Worm (Caenorhabditis elegans) whole organism, early embryonic: ENCODE measurements around the gene ZC204.12.

Source experiments
- B0310.2 ChIP-seq: sonication (generic microtip); optimal IDR thresholded peaks from 2 replicates; lab custom pipeline; 2016; ENCODE audit warnings: mild to moderate bottlenecking, missing genetic modification characterization, missing compliant biosample characterization
- F13C5.2 ChIP-seq: sonication (generic microtip); optimal IDR thresholded peaks from 2 replicates; lab custom pipeline; 2017; ENCODE audit warnings: mild to moderate bottlenecking, missing genetic modification characterization, inconsistent platforms, missing compliant biosample characterization
- aly-1 ChIP-seq: sonication (generic microtip); optimal IDR thresholded peaks from 2 replicates; lab custom pipeline; 2016; ENCODE audit warnings: missing genetic modification characterization, missing compliant biosample characterization
- ama-1 ChIP-seq: fragments of 150-350 bp; optimal IDR thresholded peaks from 2 replicates; lab custom pipeline; 2014
- ceh-13 ChIP-seq: fragments of 200-800 bp; sonication (Bioruptor generic); optimal IDR thresholded peaks from 2 replicates; lab custom pipeline; 2018; ENCODE audit warnings: mild to moderate bottlenecking, missing genetic modification characterization, missing compliant biosample characterization
- ceh-36 ChIP-seq: sonication (generic microtip); optimal IDR thresholded peaks from 2 replicates; lab custom pipeline; 2016; ENCODE audit warnings: missing genetic modification characterization, inconsistent platforms, missing compliant biosample characterization
- ets-7 ChIP-seq: sonication (generic microtip); optimal IDR thresholded peaks from 2 replicates; lab custom pipeline; 2016; ENCODE audit warnings: missing genotype, missing genetic modification characterization, missing compliant biosample characterization
- flt-1 ChIP-seq: fragments of 200-800 bp; sonication (Bioruptor generic); IDR thresholded peaks from 2 replicates; pipeline ENCODE4 v1.3.6; 2022; ENCODE audit warnings: missing genetic modification characterization, missing compliant biosample characterization
- hmbx-1 ChIP-seq: sonication (generic microtip); optimal IDR thresholded peaks from 2 replicates; lab custom pipeline; 2016; ENCODE audit warnings: mild to moderate bottlenecking, missing genetic modification characterization, missing compliant biosample characterization
- hmg-4 ChIP-seq: fragments of 200-800 bp; sonication (Bioruptor generic); optimal IDR thresholded peaks from 2 replicates; lab custom pipeline; 2018; ENCODE audit warnings: mild to moderate bottlenecking, missing genetic modification characterization, missing compliant biosample characterization
- hnd-1 ChIP-seq: sonication (generic microtip); optimal IDR thresholded peaks from 2 replicates; lab custom pipeline; 2016; ENCODE audit warnings: missing genetic modification characterization, missing compliant biosample characterization
- pes-1 ChIP-seq: fragments of 200-800 bp; sonication (Bioruptor generic); IDR thresholded peaks from 2 replicates; pipeline ENCODE4 v1.3.6; 2022; ENCODE audit warnings: missing genetic modification reagents, missing genetic modification characterization, missing compliant biosample characterization
- scrt-1 ChIP-seq: fragments of 200-800 bp; sonication (Bioruptor generic); IDR thresholded peaks from 2 replicates; pipeline ENCODE4 v1.3.6; 2022; ENCODE audit warnings: missing genetic modification characterization, missing compliant biosample characterization
- sea-1 ChIP-seq: fragments of 200-800 bp; sonication (Bioruptor generic); conservative IDR thresholded peaks from 2 replicates; pipeline ENCODE4 v1.3.6; 2022; ENCODE audit warnings: missing genetic modification characterization, missing compliant biosample characterization
- tbx-11 ChIP-seq: fragments of 200-800 bp; sonication (Bioruptor generic); IDR thresholded peaks from 2 replicates; pipeline ENCODE4 v1.3.6; 2022; ENCODE audit warnings: missing genetic modification characterization, missing compliant biosample characterization
- tbx-37 ChIP-seq: fragments of 200-800 bp; sonication (Bioruptor generic); conservative IDR thresholded peaks from 2 replicates; pipeline ENCODE4 v1.3.6; 2022; ENCODE audit warnings: missing genetic modification reagents, missing genetic modification characterization, missing compliant biosample characterization
- tra-4 ChIP-seq: sonication (generic microtip); optimal IDR thresholded peaks from 2 replicates; lab custom pipeline; 2017; ENCODE audit warnings: missing genetic modification characterization, missing compliant biosample characterization

ZC204.12 gene

ce11 chrII:1616382-1616781, 40.7 kb downstream of the ZC204.12 start, which contains the start of gene fbxa-165:
TSS of gene fbxa-165 (minus strand) at chrII:1616482.
- TF ChIP-seq ceh-36 (tag; lab: Kevin White, UChicago): no peak
- TF ChIP-seq hnd-1 (tag; lab: Kevin White, UChicago): no peak
- TF ChIP-seq tra-4 (tag; lab: Kevin White, UChicago): no peak
- TF ChIP-seq hmg-4 (GFP tag; lab: Kevin White, UChicago): no peak
- no peak for TF ChIP-seq hmbx-1 (tag; lab: Kevin White, UChicago)
- no peak for TF ChIP-seq ama-1 (lab: Kevin White, UChicago)
- TF ChIP-seq sea-1 (GFP tag; lab: Robert Waterston, UW): no peak
- TF ChIP-seq B0310.2 (tag; lab: Kevin White, UChicago): no peak
- no peak for TF ChIP-seq aly-1 (tag; lab: Kevin White, UChicago)
- no peak for TF ChIP-seq flt-1
- no peak for TF ChIP-seq tbx-11 (GFP tag; lab: Robert Waterston, UW)
- no peak for TF ChIP-seq ceh-13 (GFP tag; lab: Kevin White, UChicago)
- no peak for TF ChIP-seq F13C5.2 (tag; lab: Kevin White, UChicago)
- TF ChIP-seq scrt-1 (GFP tag; lab: Robert Waterston, UW): no peak
- no peak for TF ChIP-seq ets-7 (tag; lab: Kevin White, UChicago)
- no peak for TF ChIP-seq pes-1
- TF ChIP-seq tbx-37 (GFP tag; lab: Robert Waterston, UW): no peak

DNA sequence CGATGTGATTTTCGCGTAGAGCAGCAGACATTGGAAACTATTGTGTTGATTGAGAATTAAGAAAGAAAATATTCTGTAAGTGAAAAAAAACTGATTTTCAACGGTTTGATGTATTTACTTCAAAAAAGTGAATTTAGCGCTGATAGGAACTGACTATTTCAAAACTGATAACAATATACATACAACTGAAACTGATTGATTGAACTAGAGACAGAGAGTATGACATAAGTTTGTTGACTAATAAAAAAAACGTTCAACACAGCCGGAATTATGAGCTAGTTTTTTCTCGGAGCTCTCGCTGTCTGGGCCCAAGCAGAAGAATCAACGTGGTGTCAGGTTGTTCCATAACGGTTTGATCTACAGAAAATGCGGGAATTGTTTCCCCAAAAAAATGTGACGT, 43.1 kb downstream of the ZC204.12 start, which contains the start of gene fbxa-164:
TSS of gene fbxa-164 (minus strand) at position 101 of the 400 bp plus-strand sequence.
- TF ChIP-seq hmbx-1 (tag; lab: Kevin White, UChicago) (no peak), pes-1 (no peak), ets-7 (tag; lab: Kevin White, UChicago) (no peak), flt-1 (no peak), ceh-13 (GFP tag; lab: Kevin White, UChicago) (no peak), scrt-1 (GFP tag; lab: Robert Waterston, UW) (no peak), B0310.2 (tag; lab: Kevin White, UChicago) (no peak), aly-1 (tag; lab: Kevin White, UChicago) (no peak), sea-1 (GFP tag; lab: Robert Waterston, UW) (no peak), tra-4 (tag; lab: Kevin White, UChicago) (no peak), ceh-36 (tag; lab: Kevin White, UChicago) (no peak), ama-1 (lab: Kevin White, UChicago) (no peak), tbx-37 (GFP tag; lab: Robert Waterston, UW) (no peak), hmg-4 (GFP tag; lab: Kevin White, UChicago) (no peak), F13C5.2 (tag; lab: Kevin White, UChicago) (no peak), tbx-11 (GFP tag; lab: Robert Waterston, UW) (no peak), hnd-1 (tag; lab: Kevin White, UChicago) (no peak)

DNA sequence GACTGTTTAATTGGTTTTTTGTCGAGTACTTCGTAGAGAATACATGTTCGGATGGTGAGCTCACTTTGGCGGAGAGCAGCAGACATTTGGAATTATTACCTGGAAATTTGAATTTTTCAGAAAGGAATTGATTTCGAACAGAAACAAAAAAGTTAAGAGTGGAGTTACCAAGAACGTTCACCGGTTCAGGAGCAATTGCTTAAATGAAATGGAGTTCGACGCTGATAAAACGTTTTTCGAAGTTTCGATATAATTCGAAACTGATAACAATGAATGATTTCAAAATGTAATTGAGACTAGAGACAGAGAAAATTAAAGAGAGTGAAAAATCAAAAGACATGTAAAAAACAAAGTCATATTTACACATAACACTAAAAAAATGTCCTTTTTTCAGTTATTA, 46.5 kb downstream of the ZC204.12 start, which contains the start of gene fbxa-163:
TSS of gene fbxa-163 (minus strand) at position 101 of the 400 bp plus-strand sequence.
- TF ChIP-seq tbx-11 (GFP tag; lab: Robert Waterston, UW) (no peak), aly-1 (tag; lab: Kevin White, UChicago) (no peak), scrt-1 (GFP tag; lab: Robert Waterston, UW) (no peak), tra-4 (tag; lab: Kevin White, UChicago) (no peak), ama-1 (lab: Kevin White, UChicago) (no peak), pes-1 (no peak), ets-7 (tag; lab: Kevin White, UChicago) (no peak), sea-1 (GFP tag; lab: Robert Waterston, UW) (no peak), hmg-4 (GFP tag; lab: Kevin White, UChicago) (no peak), B0310.2 (tag; lab: Kevin White, UChicago) (no peak), hmbx-1 (tag; lab: Kevin White, UChicago) (no peak), hnd-1 (tag; lab: Kevin White, UChicago) (no peak), F13C5.2 (tag; lab: Kevin White, UChicago) (no peak), flt-1 (no peak), tbx-37 (GFP tag; lab: Robert Waterston, UW) (no peak), ceh-36 (tag; lab: Kevin White, UChicago) (no peak), ceh-13 (GFP tag; lab: Kevin White, UChicago) (no peak)

ce11 chrII:1608915-1609314, 48.2 kb downstream of the ZC204.12 start:
- TF ChIP-seq hmg-4 (GFP tag; lab: Kevin White, UChicago) (no peak), hnd-1 (tag; lab: Kevin White, UChicago) (no peak), hmbx-1 (tag; lab: Kevin White, UChicago) (no peak), pes-1 (no peak), F13C5.2 (tag; lab: Kevin White, UChicago) (no peak), tbx-37 (GFP tag; lab: Robert Waterston, UW) (no peak), tbx-11 (GFP tag; lab: Robert Waterston, UW) (no peak)

DNA sequence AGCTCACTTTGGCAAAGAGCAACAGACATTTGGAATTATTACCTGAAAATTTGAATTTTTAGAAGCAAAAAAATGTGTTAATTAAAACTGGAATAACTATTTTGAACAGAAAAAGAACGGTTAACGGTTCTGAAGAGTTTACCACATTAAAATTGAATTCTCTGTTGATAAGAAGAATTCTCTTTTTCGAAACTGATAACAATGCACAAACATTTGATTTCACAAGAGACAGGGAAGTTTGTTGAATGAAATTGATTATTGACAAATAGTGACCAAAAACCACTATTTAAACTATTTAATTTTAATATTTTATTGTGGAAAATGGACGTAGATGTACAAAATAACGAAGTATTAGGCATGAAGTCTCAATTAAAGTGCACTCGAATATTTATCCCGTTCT, 49.5 kb downstream of the ZC204.12 start:
- TF ChIP-seq pes-1 (no peak), ceh-13 (GFP tag; lab: Kevin White, UChicago) (no peak), hmbx-1 (tag; lab: Kevin White, UChicago) (no peak)
